Worm (Caenorhabditis elegans) whole organism, early embryonic: Measurements from ENCODE around the gene T01B7.13.

Source experiments
- B0310.2 ChIP-seq: sonication (generic microtip); optimal IDR thresholded peaks from 2 replicates; lab custom pipeline; 2016; ENCODE audit warnings: mild to moderate bottlenecking, missing genetic modification characterization, missing compliant biosample characterization
- F13C5.2 ChIP-seq: sonication (generic microtip); optimal IDR thresholded peaks from 2 replicates; lab custom pipeline; 2017; ENCODE audit warnings: mild to moderate bottlenecking, missing genetic modification characterization, inconsistent platforms, missing compliant biosample characterization
- aly-1 ChIP-seq: sonication (generic microtip); optimal IDR thresholded peaks from 2 replicates; lab custom pipeline; 2016; ENCODE audit warnings: missing genetic modification characterization, missing compliant biosample characterization
- ama-1 ChIP-seq: fragments of 150-350 bp; optimal IDR thresholded peaks from 2 replicates; lab custom pipeline; 2014
- ceh-13 ChIP-seq: fragments of 200-800 bp; sonication (Bioruptor generic); optimal IDR thresholded peaks from 2 replicates; lab custom pipeline; 2018; ENCODE audit warnings: mild to moderate bottlenecking, missing genetic modification characterization, missing compliant biosample characterization
- ceh-36 ChIP-seq: sonication (generic microtip); optimal IDR thresholded peaks from 2 replicates; lab custom pipeline; 2016; ENCODE audit warnings: missing genetic modification characterization, inconsistent platforms, missing compliant biosample characterization
- ets-7 ChIP-seq: sonication (generic microtip); optimal IDR thresholded peaks from 2 replicates; lab custom pipeline; 2016; ENCODE audit warnings: missing genotype, missing genetic modification characterization, missing compliant biosample characterization
- flt-1 ChIP-seq: fragments of 200-800 bp; sonication (Bioruptor generic); IDR thresholded peaks from 2 replicates; pipeline ENCODE4 v1.3.6; 2022; ENCODE audit warnings: missing genetic modification characterization, missing compliant biosample characterization
- hmbx-1 ChIP-seq: sonication (generic microtip); optimal IDR thresholded peaks from 2 replicates; lab custom pipeline; 2016; ENCODE audit warnings: mild to moderate bottlenecking, missing genetic modification characterization, missing compliant biosample characterization
- hmg-4 ChIP-seq: fragments of 200-800 bp; sonication (Bioruptor generic); optimal IDR thresholded peaks from 2 replicates; lab custom pipeline; 2018; ENCODE audit warnings: mild to moderate bottlenecking, missing genetic modification characterization, missing compliant biosample characterization
- hnd-1 ChIP-seq: sonication (generic microtip); optimal IDR thresholded peaks from 2 replicates; lab custom pipeline; 2016; ENCODE audit warnings: missing genetic modification characterization, missing compliant biosample characterization
- pes-1 ChIP-seq: fragments of 200-800 bp; sonication (Bioruptor generic); IDR thresholded peaks from 2 replicates; pipeline ENCODE4 v1.3.6; 2022; ENCODE audit warnings: missing genetic modification reagents, missing genetic modification characterization, missing compliant biosample characterization
- scrt-1 ChIP-seq: fragments of 200-800 bp; sonication (Bioruptor generic); IDR thresholded peaks from 2 replicates; pipeline ENCODE4 v1.3.6; 2022; ENCODE audit warnings: missing genetic modification characterization, missing compliant biosample characterization
- sea-1 ChIP-seq: fragments of 200-800 bp; sonication (Bioruptor generic); conservative IDR thresholded peaks from 2 replicates; pipeline ENCODE4 v1.3.6; 2022; ENCODE audit warnings: missing genetic modification characterization, missing compliant biosample characterization
- tbx-11 ChIP-seq: fragments of 200-800 bp; sonication (Bioruptor generic); IDR thresholded peaks from 2 replicates; pipeline ENCODE4 v1.3.6; 2022; ENCODE audit warnings: missing genetic modification characterization, missing compliant biosample characterization
- tbx-37 ChIP-seq: fragments of 200-800 bp; sonication (Bioruptor generic); conservative IDR thresholded peaks from 2 replicates; pipeline ENCODE4 v1.3.6; 2022; ENCODE audit warnings: missing genetic modification reagents, missing genetic modification characterization, missing compliant biosample characterization
- tra-4 ChIP-seq: sonication (generic microtip); optimal IDR thresholded peaks from 2 replicates; lab custom pipeline; 2017; ENCODE audit warnings: missing genetic modification characterization, missing compliant biosample characterization

The T01B7.13 gene

DNA sequence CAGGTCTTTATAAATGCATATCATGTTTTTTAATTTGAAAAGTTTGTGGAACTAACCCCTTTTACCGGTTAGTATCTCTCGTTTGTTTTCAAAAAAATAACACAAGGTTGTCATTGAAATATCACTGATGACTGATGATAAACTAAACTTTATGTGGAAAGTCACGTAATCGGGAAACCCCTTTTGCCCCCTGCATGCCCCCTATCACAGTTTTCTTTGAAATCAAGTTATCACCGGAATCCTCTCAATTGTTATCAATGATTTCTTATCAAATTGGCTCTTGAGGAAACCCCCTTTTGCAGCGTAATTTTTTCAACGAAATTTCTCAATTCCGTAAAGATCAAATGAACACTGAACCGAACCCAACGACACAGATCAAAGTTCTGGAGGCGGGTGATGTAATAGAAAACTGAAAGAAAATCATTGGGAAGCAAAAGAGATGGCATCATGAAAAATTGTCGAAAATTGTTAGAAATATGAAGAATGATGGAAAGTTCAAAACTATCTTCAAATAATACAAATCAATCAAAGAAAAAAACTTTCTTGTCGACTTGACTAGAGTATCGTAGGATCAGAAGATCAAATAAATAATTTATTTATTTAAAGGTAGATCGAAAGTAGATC lies 25.2 kb downstream of the T01B7.13 start:
- no peak for TF ChIP-seq hmg-4 (GFP tag; lab: Kevin White, UChicago)

DNA sequence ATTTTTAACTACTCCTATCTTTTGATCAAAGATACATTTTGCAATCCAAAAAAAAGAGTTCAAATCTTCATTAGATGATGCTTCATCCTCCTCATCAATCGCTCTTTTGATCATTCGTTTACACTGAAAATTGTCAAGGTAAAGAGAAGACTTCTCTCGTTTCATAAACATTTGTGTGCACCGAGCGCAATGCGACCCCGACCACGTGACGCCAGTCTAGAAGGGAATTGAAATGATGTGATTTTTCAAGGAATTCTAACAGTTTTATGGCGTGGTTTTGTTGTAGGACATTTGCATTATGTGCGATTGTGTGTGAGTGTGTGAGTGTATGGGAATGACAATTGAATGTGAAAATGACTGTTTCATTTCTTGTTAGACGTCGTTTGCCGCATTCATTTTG lies 26.1 kb downstream of the T01B7.13 start:
- TF ChIP-seq hmg-4 (GFP tag; lab: Kevin White, UChicago) (no peak), aly-1 (tag; lab: Kevin White, UChicago) (no peak), tra-4 (tag; lab: Kevin White, UChicago) (no peak), sea-1 (GFP tag; lab: Robert Waterston, UW) (no peak), scrt-1 (GFP tag; lab: Robert Waterston, UW) (no peak)

- no peak for TF ChIP-seq hmg-4 (GFP tag; lab: Kevin White, UChicago)
- no peak for TF ChIP-seq ets-7 (tag; lab: Kevin White, UChicago)
- TF ChIP-seq tra-4 (tag; lab: Kevin White, UChicago) = no peak
- TF ChIP-seq scrt-1 (GFP tag; lab: Robert Waterston, UW) = no peak
- no peak for TF ChIP-seq ama-1 (lab: Kevin White, UChicago)
- no peak for TF ChIP-seq sea-1 (GFP tag; lab: Robert Waterston, UW)
- no peak for TF ChIP-seq tbx-37 (GFP tag; lab: Robert Waterston, UW)
- TF ChIP-seq F13C5.2 (tag; lab: Kevin White, UChicago) = no peak
- no peak for TF ChIP-seq pes-1
- TF ChIP-seq tbx-11 (GFP tag; lab: Robert Waterston, UW) = no peak
- TF ChIP-seq hmbx-1 (tag; lab: Kevin White, UChicago) = no peak
- no peak for TF ChIP-seq hnd-1
- no peak for TF ChIP-seq B0310.2 (tag; lab: Kevin White, UChicago)
- TF ChIP-seq ceh-36 (tag; lab: Kevin White, UChicago) = no peak
Observed at ce11 chrII:8742006-8742847, 27.0 kb downstream of the T01B7.13 start.

ce11 chrII:8742972-8743371 lies 27.8 kb downstream of the T01B7.13 start:
- TF ChIP-seq scrt-1 (GFP tag; lab: Robert Waterston, UW) (no peak), hnd-1 (no peak), pes-1 (no peak), hmg-4 (GFP tag; lab: Kevin White, UChicago) (no peak), tra-4 (tag; lab: Kevin White, UChicago) (no peak), ama-1 (lab: Kevin White, UChicago) (no peak), sea-1 (GFP tag; lab: Robert Waterston, UW) (no peak), ets-7 (tag; lab: Kevin White, UChicago) (no peak), aly-1 (tag; lab: Kevin White, UChicago) (no peak), flt-1 (GFP tag; lab: Robert Waterston, UW) (no peak), F13C5.2 (tag; lab: Kevin White, UChicago) (no peak), ceh-36 (tag; lab: Kevin White, UChicago) (no peak), ceh-13 (GFP tag; lab: Kevin White, UChicago) (no peak), tbx-11 (GFP tag; lab: Robert Waterston, UW) (no peak), hmbx-1 (tag; lab: Kevin White, UChicago) (no peak), tbx-37 (GFP tag; lab: Robert Waterston, UW) (no peak)

ce11 chrII:8743379-8744173 lies 28.4 kb downstream of the T01B7.13 start, which contains the start of gene mak-1:
Gene mak-1, plus strand, starts transcription at chrII:8744071.
- TF ChIP-seq hmg-4 (GFP tag; lab: Kevin White, UChicago) = peak; percentile 6
- TF ChIP-seq ama-1 (lab: Kevin White, UChicago) = no peak

DNA sequence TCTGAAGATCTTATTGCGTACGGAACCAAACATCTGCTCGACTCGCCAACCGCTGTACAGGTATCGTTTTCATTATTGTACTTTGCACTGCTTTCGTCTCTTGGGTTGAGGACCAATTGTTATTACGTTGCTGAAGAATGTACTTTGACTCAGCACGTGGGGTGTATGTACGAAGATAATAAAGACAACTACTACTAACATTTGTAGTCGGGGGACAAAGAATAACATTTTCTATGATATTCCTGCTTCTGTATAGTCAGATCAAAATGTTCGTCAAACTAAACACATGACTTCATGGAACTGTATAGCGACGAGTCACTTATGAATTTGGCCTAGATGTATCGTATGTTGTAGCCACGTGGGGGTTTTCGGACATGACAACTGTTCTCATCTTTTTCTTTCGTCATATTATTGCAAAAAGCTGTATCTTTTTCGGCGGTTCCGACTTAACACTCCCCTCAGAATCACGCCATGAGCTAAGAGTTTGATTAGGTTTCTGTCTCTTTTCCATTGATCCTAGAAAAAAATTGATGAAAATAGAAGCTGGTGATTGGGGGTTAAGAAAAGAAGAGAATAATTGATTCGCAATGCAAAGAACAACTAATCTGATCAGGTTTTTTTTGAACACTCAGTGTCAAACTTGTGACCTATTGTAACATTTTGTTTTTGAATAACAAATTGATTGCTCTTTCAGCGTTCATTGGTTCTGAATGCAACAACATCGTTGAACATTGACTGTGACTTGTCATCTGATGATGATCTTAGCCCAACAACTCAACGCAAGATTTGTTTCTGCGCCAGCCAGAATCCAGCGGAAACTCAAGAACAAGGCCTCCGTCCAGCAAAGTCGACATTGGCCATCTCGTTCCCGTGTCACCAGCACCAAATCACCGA lies 29.6 kb downstream of the T01B7.13 start:
- TF ChIP-seq hmbx-1 (tag; lab: Kevin White, UChicago) (no peak), hnd-1 (no peak), tra-4 (tag; lab: Kevin White, UChicago) (no peak), tbx-11 (GFP tag; lab: Robert Waterston, UW) (no peak), F13C5.2 (tag; lab: Kevin White, UChicago) (no peak), ama-1 (lab: Kevin White, UChicago) (no peak), hmg-4 (GFP tag; lab: Kevin White, UChicago) (no peak), ets-7 (tag; lab: Kevin White, UChicago) (no peak), ceh-13 (GFP tag; lab: Kevin White, UChicago) (no peak), pes-1 (no peak), ceh-36 (tag; lab: Kevin White, UChicago) (no peak), tbx-37 (GFP tag; lab: Robert Waterston, UW) (no peak), aly-1 (tag; lab: Kevin White, UChicago) (no peak), sea-1 (GFP tag; lab: Robert Waterston, UW) (no peak), B0310.2 (tag; lab: Kevin White, UChicago) (no peak)
